Fruit fly (Drosophila melanogaster) whole organism, pupa: ENCODE data around the gene Ugt36E1.

Experiments used
- CG10348 ChIP-seq: fragments of 200-800 bp; sonication (Bioruptor generic); IDR thresholded peaks from 2 replicates; pipeline ENCODE4 v1.3.6; 2022; ENCODE audit warnings: missing biosample characterization, missing genetic modification characterization
- CG12605 ChIP-seq: fragments of 200-800 bp; sonication (Bioruptor generic); IDR thresholded peaks from 2 replicates; pipeline ENCODE4 v1.3.6; 2022; ENCODE audit warnings: missing biosample characterization, missing genetic modification characterization
- CG13204 ChIP-seq: fragments of 200-800 bp; sonication (Bioruptor generic); optimal IDR thresholded peaks from 2 replicates; lab custom pipeline; 2018; ENCODE audit warnings: missing biosample characterization, mild to moderate bottlenecking, missing genetic modification characterization, moderate library complexity
- CG14655 ChIP-seq: fragments of 200-800 bp; sonication (Bioruptor generic); optimal IDR thresholded peaks from 3 replicates; lab custom pipeline; 2017; ENCODE audit warnings: mild to moderate bottlenecking, missing biosample characterization, missing genetic modification reagents, missing genetic modification characterization
- CG15710 ChIP-seq: fragments of 200-800 bp; sonication (Bioruptor generic); optimal IDR thresholded peaks from 2 replicates; lab custom pipeline; 2018; ENCODE audit warnings: missing biosample characterization, mild to moderate bottlenecking, missing genetic modification characterization, moderate library complexity
- CG17806 ChIP-seq: fragments of 200-800 bp; sonication (Bioruptor generic); optimal IDR thresholded peaks from 2 replicates; lab custom pipeline; 2018; ENCODE audit warnings: missing biosample characterization, mild to moderate bottlenecking, missing genetic modification characterization, moderate library complexity
- CG32121 ChIP-seq: fragments of 200-800 bp; sonication (Bioruptor generic); IDR thresholded peaks from 2 replicates; pipeline ENCODE4 v1.3.6; 2022; ENCODE audit warnings: missing biosample characterization, missing genetic modification characterization
- CG34367 ChIP-seq: fragments of 200-800 bp; sonication (Bioruptor generic); optimal IDR thresholded peaks from 2 replicates; lab custom pipeline; 2018; ENCODE audit warnings: missing biosample characterization, mild to moderate bottlenecking, missing genetic modification characterization
- CG4496 ChIP-seq: fragments of 200-800 bp; sonication (Bioruptor generic); IDR thresholded peaks from 3 replicates; pipeline ENCODE4 v1.3.6; 2022; ENCODE audit warnings: missing biosample characterization, missing genetic modification characterization
- CG8159 ChIP-seq: fragments of 200-800 bp; sonication (Bioruptor generic); optimal IDR thresholded peaks from 3 replicates; lab custom pipeline; 2018; ENCODE audit warnings: missing biosample characterization, mild to moderate bottlenecking, missing genetic modification characterization, moderate library complexity
- CG8301 ChIP-seq: fragments of 200-800 bp; sonication (Bioruptor generic); optimal IDR thresholded peaks from 2 replicates; lab custom pipeline; 2018; ENCODE audit warnings: missing biosample characterization, mild to moderate bottlenecking, missing genetic modification characterization
- CG9948 ChIP-seq: fragments of 200-800 bp; sonication (Bioruptor generic); optimal IDR thresholded peaks from 2 replicates; lab custom pipeline; 2018; ENCODE audit warnings: missing biosample characterization, mild to moderate bottlenecking, missing genetic modification characterization, moderate library complexity
- D1 ChIP-seq: fragments of 200-800 bp; sonication (Bioruptor generic); optimal IDR thresholded peaks from 2 replicates; lab custom pipeline; 2018; ENCODE audit warnings: missing biosample characterization, mild to moderate bottlenecking, missing genetic modification characterization, moderate library complexity
- EcR ChIP-seq: fragments of 200-800 bp; sonication (Bioruptor generic); optimal IDR thresholded peaks from 3 replicates; lab custom pipeline; 2019; ENCODE audit warnings: missing biosample characterization, missing genetic modification characterization, mild to moderate bottlenecking, moderate library complexity, missing genetic modification reagents
- Ets98B ChIP-seq: fragments of 200-800 bp; sonication (Bioruptor generic); IDR thresholded peaks from 2 replicates; pipeline ENCODE4 v1.3.6; 2022; ENCODE audit warnings: missing biosample characterization, missing genetic modification characterization
- Pif1A ChIP-seq: fragments of 200-800 bp; sonication (Bioruptor generic); optimal IDR thresholded peaks from 3 replicates; lab custom pipeline; 2016; ENCODE audit warnings: missing biosample characterization, missing genetic modification characterization
- Pif1B ChIP-seq: fragments of 200-800 bp; sonication (Bioruptor generic); optimal IDR thresholded peaks from 3 replicates; lab custom pipeline; 2016; ENCODE audit warnings: missing biosample characterization, missing genetic modification characterization
- Snoo ChIP-seq: fragments of 200-800 bp; sonication (Bioruptor generic); optimal IDR thresholded peaks from 3 replicates; lab custom pipeline; 2017; ENCODE audit warnings: missing biosample characterization, mild to moderate bottlenecking, missing genetic modification characterization, inconsistent platforms
- fd96Ca ChIP-seq: fragments of 200-800 bp; sonication (Bioruptor generic); IDR thresholded peaks from 3 replicates; pipeline ENCODE4 v1.3.6; 2022; ENCODE audit warnings: missing biosample characterization, missing genetic modification characterization
- gl ChIP-seq: fragments of 200-800 bp; sonication (Bioruptor generic); optimal IDR thresholded peaks from 2 replicates; lab custom pipeline; 2018; ENCODE audit warnings: missing biosample characterization, mild to moderate bottlenecking, missing genetic modification characterization
- rn ChIP-seq: fragments of 200-800 bp; sonication (Bioruptor generic); IDR thresholded peaks from 2 replicates; pipeline ENCODE4 v1.3.6; 2022; ENCODE audit warnings: missing biosample characterization, missing genetic modification characterization

The Ugt36E1 gene

dm6 chr2L:18826496-18827008 lies at the start of gene Ugt36E1:
Ugt36E1 (plus strand) TSS chr2L:18826770.
- no peak for TF ChIP-seq Pif1B (GFP tag; lab: Kevin White, UChicago)
- TF ChIP-seq CG8301, result no peak
- TF ChIP-seq CG9948 (tag; lab: Kevin White, UChicago), result no peak
- TF ChIP-seq CG13204 (GFP tag; lab: Kevin White, UChicago), result no peak
- no peak for TF ChIP-seq CG32121
- TF ChIP-seq D1 (tag; lab: Kevin White, UChicago), result no peak

dm6 chr2L:18777442-18777841 lies 49.1 kb upstream of the Ugt36E1 start:
- TF ChIP-seq CG34367 (tag; lab: Kevin White, UChicago) (no peak), CG13204 (GFP tag; lab: Kevin White, UChicago) (no peak), CG14655 (GFP tag; lab: Kevin White, UChicago) (no peak), fd96Ca (GFP tag; lab: Robert Waterston, UW) (no peak), CG8159 (tag; lab: Kevin White, UChicago) (no peak), CG10348 (GFP tag; lab: Robert Waterston, UW) (no peak), CG17806 (no peak), CG8301 (no peak), D1 (tag; lab: Kevin White, UChicago) (no peak), gl (tag; lab: Kevin White, UChicago) (no peak), CG32121 (no peak), Ets98B (GFP tag; lab: Robert Waterston, UW) (no peak)
- TF ChIP-seq, all 21 proteins: peak for 0

DNA sequence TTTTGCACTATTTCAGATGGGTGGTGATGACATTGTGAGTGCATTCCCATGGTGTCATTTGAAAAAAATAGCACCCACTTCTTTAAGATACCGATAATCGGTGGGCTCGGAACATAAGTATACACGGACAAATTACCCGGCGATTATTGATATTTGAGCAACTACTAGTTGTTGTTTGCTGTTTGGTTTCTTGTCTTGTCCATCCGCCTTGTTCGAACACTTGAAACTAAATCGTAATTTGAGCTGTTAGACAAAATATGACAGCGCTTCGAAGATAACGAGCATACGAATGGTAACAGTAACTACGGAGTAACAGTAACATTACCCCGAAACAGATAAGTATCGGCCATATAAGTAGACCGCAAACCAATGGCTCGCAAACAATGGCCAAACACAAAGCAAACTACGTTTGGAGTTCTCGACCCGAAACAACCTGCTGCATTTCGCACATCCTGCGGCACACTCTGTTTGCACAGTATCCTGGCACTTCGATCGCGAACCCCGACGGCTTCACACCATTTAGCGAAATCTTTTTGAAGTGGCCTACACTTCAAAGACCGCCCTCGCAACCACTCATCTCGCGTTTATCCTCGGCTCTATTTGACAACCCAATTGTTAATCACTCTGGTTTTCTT lies 45.5 kb upstream of the Ugt36E1 start:
- TF ChIP-seq gl (tag; lab: Kevin White, UChicago), result no peak
- TF ChIP-seq Snoo (tag; lab: Kevin White, UChicago), result no peak
- TF ChIP-seq CG14655 (GFP tag; lab: Kevin White, UChicago), result no peak
- TF ChIP-seq CG12605 (GFP tag; lab: Robert Waterston, UW), result no peak
- TF ChIP-seq fd96Ca (GFP tag; lab: Robert Waterston, UW), result no peak
- TF ChIP-seq CG17806, result no peak
- no peak for TF ChIP-seq Ets98B (GFP tag; lab: Robert Waterston, UW)
- TF ChIP-seq CG34367 (tag; lab: Kevin White, UChicago), result no peak
- TF ChIP-seq Pif1A (GFP tag; lab: Kevin White, UChicago), result no peak
- no peak for TF ChIP-seq CG8301
- no peak for TF ChIP-seq D1 (tag; lab: Kevin White, UChicago)
- TF ChIP-seq EcR (GFP tag; lab: Kevin White, UChicago), result no peak
- no peak for TF ChIP-seq CG9948 (tag; lab: Kevin White, UChicago)
- no peak for TF ChIP-seq CG13204 (GFP tag; lab: Kevin White, UChicago)
- TF ChIP-seq CG4496 (GFP tag; lab: Robert Waterston, UW), result no peak
- TF ChIP-seq CG8159 (tag; lab: Kevin White, UChicago), result no peak
- no peak for TF ChIP-seq Pif1B (GFP tag; lab: Kevin White, UChicago)

dm6 chr2L:18782212-18782825 lies 44.3 kb upstream of the Ugt36E1 start:
- no peak for TF ChIP-seq CG34367 (tag; lab: Kevin White, UChicago)
- TF ChIP-seq rn (GFP tag; lab: Robert Waterston, UW), result no peak
- TF ChIP-seq CG17806, result no peak
- no peak for TF ChIP-seq CG13204 (GFP tag; lab: Kevin White, UChicago)
- no peak for TF ChIP-seq gl (tag; lab: Kevin White, UChicago)
- TF ChIP-seq D1 (tag; lab: Kevin White, UChicago), result no peak
- TF ChIP-seq, all 21 proteins: peak for 0

DNA sequence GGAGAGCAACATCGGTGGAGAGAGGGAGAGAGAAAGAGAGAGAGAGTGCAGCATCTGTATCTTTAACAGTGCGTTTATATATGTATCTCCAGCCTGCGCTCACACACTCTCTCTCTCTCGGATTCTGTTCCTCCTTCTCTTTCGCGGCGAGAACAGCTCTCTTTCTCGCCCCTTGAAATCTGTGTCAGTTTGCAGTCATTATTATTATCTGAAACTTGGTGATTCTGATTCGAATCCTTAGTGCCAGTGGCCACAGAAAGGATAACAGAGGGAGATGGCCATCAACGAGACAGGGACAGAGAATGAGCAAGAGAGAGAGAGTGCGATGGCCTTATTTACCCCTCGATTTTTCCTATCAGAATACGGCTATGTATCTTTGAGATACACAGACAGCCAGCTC lies 43.6 kb upstream of the Ugt36E1 start:
- TF ChIP-seq CG4496 (GFP tag; lab: Robert Waterston, UW), result no peak
- no peak for TF ChIP-seq CG12605 (GFP tag; lab: Robert Waterston, UW)
- no peak for TF ChIP-seq CG32121
- TF ChIP-seq CG34367 (tag; lab: Kevin White, UChicago), result no peak
- no peak for TF ChIP-seq CG8301
- no peak for TF ChIP-seq Snoo (tag; lab: Kevin White, UChicago)
- TF ChIP-seq gl (tag; lab: Kevin White, UChicago), result no peak
- no peak for TF ChIP-seq EcR (GFP tag; lab: Kevin White, UChicago)
- no peak for TF ChIP-seq CG17806
- no peak for TF ChIP-seq Pif1B (GFP tag; lab: Kevin White, UChicago)
- TF ChIP-seq Ets98B (GFP tag; lab: Robert Waterston, UW), result no peak
- TF ChIP-seq CG14655 (GFP tag; lab: Kevin White, UChicago), result no peak
- no peak for TF ChIP-seq CG9948 (tag; lab: Kevin White, UChicago)
- no peak for TF ChIP-seq D1 (tag; lab: Kevin White, UChicago)
- TF ChIP-seq CG13204 (GFP tag; lab: Kevin White, UChicago), result no peak
- no peak for TF ChIP-seq Pif1A (GFP tag; lab: Kevin White, UChicago)
- TF ChIP-seq rn (GFP tag; lab: Robert Waterston, UW), result no peak
- TF ChIP-seq CG15710, result no peak
- no peak for TF ChIP-seq CG8159 (tag; lab: Kevin White, UChicago)
- TF ChIP-seq, all 21 proteins: peak for 0
